Fruit fly (Drosophila melanogaster) whole organism, wandering third instar larva: ENCODE measurements around the gene Cyp312a1.

ENCODE experiments used
- Abd-B ChIP-seq: fragments of >200 bp; optimal IDR thresholded peaks from 2 replicates; lab custom pipeline; 2017; ENCODE audit warnings: missing biosample characterization, missing genetic modification characterization
- CG32264 ChIP-seq: fragments of 200-800 bp; sonication (Bioruptor generic); optimal IDR thresholded peaks from 2 replicates; lab custom pipeline; 2016; ENCODE audit warnings: missing biosample characterization, missing genetic modification characterization
- CrebA ChIP-seq: fragments of 200-800 bp; sonication (Bioruptor generic); optimal IDR thresholded peaks from 2 replicates; lab custom pipeline; 2016; ENCODE audit warnings: missing biosample characterization, mild to moderate bottlenecking, missing genetic modification characterization, borderline replicate concordance
- Dfd ChIP-seq: fragments of >200 bp; optimal IDR thresholded peaks from 2 replicates; lab custom pipeline; 2017; ENCODE audit warnings: missing biosample characterization, missing genetic modification characterization
- Dif ChIP-seq: fragments of 200-275, 200-300 bp; sonication (Bioruptor generic); optimal IDR thresholded peaks from 2 replicates; lab custom pipeline; 2018; ENCODE audit warnings: missing biosample characterization, missing genetic modification characterization; ENCODE audit not compliant: partially characterized antibody
- GATAd ChIP-seq: sonication (Bioruptor generic); optimal IDR thresholded peaks from 2 replicates; lab custom pipeline; 2016; ENCODE audit warnings: missing biosample characterization, missing genetic modification characterization
- HLH106 ChIP-seq: fragments of 200-800 bp; optimal IDR thresholded peaks from 3 replicates; lab custom pipeline; 2019; ENCODE audit warnings: missing biosample characterization, mild to moderate bottlenecking, missing genetic modification characterization, moderate library complexity
- Hnf4 ChIP-seq: fragments of 200-800 bp; sonication (Bioruptor generic); optimal IDR thresholded peaks from 2 replicates; lab custom pipeline; 2016; ENCODE audit warnings: missing biosample characterization, mild to moderate bottlenecking, missing genetic modification characterization
- Mio ChIP-seq: sonication (Bioruptor generic); optimal IDR thresholded peaks from 2 replicates; lab custom pipeline; 2016; ENCODE audit warnings: missing biosample characterization, missing genetic modification characterization
- Myc ChIP-seq: fragments of >200 bp; optimal IDR thresholded peaks from 2 replicates; lab custom pipeline; 2017
- OdsH ChIP-seq: fragments of 200-800 bp; sonication (Bioruptor generic); optimal IDR thresholded peaks from 2 replicates; lab custom pipeline; 2016; ENCODE audit warnings: missing biosample characterization, mild to moderate bottlenecking, missing genetic modification characterization
- Rel ChIP-seq, 2 experiments: fragments of 200-800 bp; sonication (Bioruptor generic) in 1 of 2; optimal IDR thresholded peaks; 2 replicates in 1 of 2; 3 replicates in 1 of 2; lab custom pipeline; 2016 to 2019; ENCODE audit warnings: mild to moderate bottlenecking in 2 of 2, missing biosample characterization in 2 of 2, missing genetic modification characterization in 2 of 2, moderate library complexity in 1 of 2
- Vsx2 ChIP-seq: fragments of 200-300, 225-300 bp; sonication (Bioruptor generic); optimal IDR thresholded peaks from 2 replicates; lab custom pipeline; 2018; ENCODE audit warnings: missing biosample characterization, missing genetic modification characterization; ENCODE audit not compliant: partially characterized antibody
- br ChIP-seq: fragments of 200-800 bp; sonication (Bioruptor generic); optimal IDR thresholded peaks from 2 replicates; lab custom pipeline; 2016; ENCODE audit warnings: missing biosample characterization, missing genetic modification characterization
- brk ChIP-seq: fragments of 200-800 bp; sonication (Bioruptor generic); optimal IDR thresholded peaks from 2 replicates; lab custom pipeline; 2016; ENCODE audit warnings: missing biosample characterization, mild to moderate bottlenecking, missing genetic modification characterization
- dl ChIP-seq, 2 experiments: fragments of 175-275, 200-275 bp in 1 of 2; fragments of 200-275 bp in 1 of 2; sonication (Bioruptor generic); optimal IDR thresholded peaks; lab custom pipeline; 2018; ENCODE audit warnings: mild to moderate bottlenecking in 2 of 2, missing biosample characterization in 2 of 2, missing genetic modification characterization in 2 of 2, moderate library complexity in 2 of 2; ENCODE audit not compliant: partially characterized antibody in 2 of 2, insufficient read depth in 1 of 2
- dmrt93B ChIP-seq: fragments of 200-800 bp; sonication (Bioruptor generic); optimal IDR thresholded peaks from 2 replicates; lab custom pipeline; 2018; ENCODE audit warnings: missing biosample characterization, mild to moderate bottlenecking, missing genetic modification characterization
- dsf ChIP-seq: sonication (Bioruptor generic); optimal IDR thresholded peaks from 2 replicates; lab custom pipeline; 2016; ENCODE audit warnings: missing biosample characterization, missing genetic modification characterization, borderline replicate concordance
- ey ChIP-seq: fragments of 200-800 bp; sonication (Bioruptor generic); optimal IDR thresholded peaks from 2 replicates; lab custom pipeline; 2016; ENCODE audit warnings: missing biosample characterization, missing genetic modification characterization
- foxo ChIP-seq, 2 experiments: fragments of 200-800 bp; sonication (Bioruptor generic); optimal IDR thresholded peaks; 2 replicates in 1 of 2; 3 replicates in 1 of 2; lab custom pipeline; 2016 to 2017; ENCODE audit warnings: missing biosample characterization in 2 of 2, missing genetic modification characterization in 2 of 2
- fru ChIP-seq: fragments of 200-800 bp; sonication (Bioruptor generic); optimal IDR thresholded peaks from 3 replicates; lab custom pipeline; 2016; ENCODE audit warnings: missing biosample characterization, mild to moderate bottlenecking, missing genetic modification characterization
- h ChIP-seq: fragments of 200-800 bp; sonication (Bioruptor generic); optimal IDR thresholded peaks from 3 replicates; lab custom pipeline; 2016; ENCODE audit warnings: missing biosample characterization, mild to moderate bottlenecking, missing genetic modification characterization
- jim ChIP-seq: fragments of 175-275, 200-325 bp; sonication (Bioruptor generic); optimal IDR thresholded peaks from 2 replicates; lab custom pipeline; 2016; ENCODE audit warnings: missing biosample characterization, mild to moderate bottlenecking, missing genetic modification characterization
- lola ChIP-seq: fragments of >200 bp; optimal IDR thresholded peaks from 2 replicates; lab custom pipeline; 2017; ENCODE audit warnings: missing biosample characterization, missing genetic modification characterization
- pan ChIP-seq: fragments of >200 bp; optimal IDR thresholded peaks from 2 replicates; lab custom pipeline; 2017
- psq ChIP-seq: fragments of 200-800 bp; sonication (Bioruptor generic); optimal IDR thresholded peaks from 3 replicates; lab custom pipeline; 2017; ENCODE audit warnings: missing biosample characterization, mild to moderate bottlenecking, missing genetic modification characterization, moderate library complexity
- sage ChIP-seq: fragments of 200-800 bp; sonication (Bioruptor generic); optimal IDR thresholded peaks from 2 replicates; lab custom pipeline; 2016; ENCODE audit warnings: missing biosample characterization, mild to moderate bottlenecking, missing genetic modification characterization
- sv ChIP-seq: fragments of 200-800 bp; sonication (Bioruptor generic); optimal IDR thresholded peaks from 3 replicates; lab custom pipeline; 2016; ENCODE audit warnings: missing biosample characterization, missing genetic modification characterization
- tai ChIP-seq: sonication (Bioruptor generic); optimal IDR thresholded peaks from 2 replicates; lab custom pipeline; 2016; ENCODE audit warnings: missing biosample characterization, missing genetic modification characterization
- usp ChIP-seq: fragments of >200 bp; optimal IDR thresholded peaks from 2 replicates; lab custom pipeline; 2017; ENCODE audit warnings: missing biosample characterization, missing genetic modification characterization
- woc ChIP-seq: sonication (Bioruptor generic); optimal IDR thresholded peaks from 2 replicates; lab custom pipeline; 2016; ENCODE audit warnings: missing biosample characterization, mild to moderate bottlenecking, missing genetic modification characterization

Cyp312a1 gene

dm6 chr3L:18132589-18132988 is at the start of gene Cyp312a1:
Gene Cyp312a1, minus strand, starts transcription at chr3L:18132689.
- TF ChIP-seq Abd-B (GFP tag; lab: Kevin White, UChicago) (no peak), CrebA (GFP tag; lab: Kevin White, UChicago) (no peak), psq (GFP tag; lab: Kevin White, UChicago) (no peak), woc (GFP tag; lab: Kevin White, UChicago) (no peak), Dif (GFP tag; lab: Kevin White, UChicago) (no peak), HLH106 (no peak), dl (GFP tag; optimal IDR thresholded peaks at IDR 0.05; lab: Kevin White, UChicago; ENCODE audit: insufficient read depth in 1 of 2, partially characterized antibody in 2 of 2) (no peak), pan (lab: Kevin White, UChicago) (no peak), lola (GFP tag; lab: Kevin White, UChicago) (no peak), ey (no peak), br (no peak), fru (GFP tag; lab: Kevin White, UChicago) (no peak), Vsx2 (GFP tag; lab: Kevin White, UChicago) (no peak), Rel (GFP tag; optimal IDR thresholded peaks at IDR 0.05; lab: Kevin White, UChicago) (no peak), Rel (tag; optimal IDR thresholded peaks at IDR 0.05; lab: Kevin White, UChicago) (no peak), jim (GFP tag; lab: Kevin White, UChicago) (no peak)

dm6 chr3L:18181900-18182299 is 49.4 kb upstream of the Cyp312a1 start:
- TF ChIP-seq Myc (lab: Kevin White, UChicago) (peak; percentile 7), OdsH (GFP tag; lab: Kevin White, UChicago) (no peak), psq (GFP tag; lab: Kevin White, UChicago) (peak; percentile 20), foxo (GFP tag; optimal IDR thresholded peaks at IDR 0.05; lab: Kevin White, UChicago) (no peak), woc (GFP tag; lab: Kevin White, UChicago) (no peak), sage (no peak), dl (GFP tag; optimal IDR thresholded peaks at IDR 0.05; lab: Kevin White, UChicago; ENCODE audit: insufficient read depth in 1 of 2, partially characterized antibody in 2 of 2) (no peak)
- TF ChIP-seq, all 38 proteins: peak for 2

- TF ChIP-seq Myc (lab: Kevin White, UChicago) (no peak), br (no peak), Hnf4 (GFP tag; lab: Kevin White, UChicago) (no peak), usp (GFP tag; lab: Kevin White, UChicago) (no peak), jim (GFP tag; lab: Kevin White, UChicago) (no peak), Abd-B (GFP tag; lab: Kevin White, UChicago) (no peak), OdsH (GFP tag; lab: Kevin White, UChicago) (no peak), h (GFP tag; lab: Kevin White, UChicago) (no peak), brk (GFP tag; lab: Kevin White, UChicago) (no peak), CG32264 (GFP tag; lab: Kevin White, UChicago) (no peak), dmrt93B (no peak), sage (no peak), fru (GFP tag; lab: Kevin White, UChicago) (no peak), HLH106 (no peak), tai (GFP tag; lab: Kevin White, UChicago) (no peak), GATAd (GFP tag; lab: Kevin White, UChicago) (no peak)
Measured at dm6 chr3L:18179564-18180201, 47.2 kb upstream of the Cyp312a1 start.

- no peak for TF ChIP-seq Dfd (GFP tag; lab: Kevin White, UChicago)
- no peak for TF ChIP-seq Mio (GFP tag; lab: Kevin White, UChicago)
- no peak for TF ChIP-seq h (GFP tag; lab: Kevin White, UChicago)
- no peak for TF ChIP-seq lola (GFP tag; lab: Kevin White, UChicago)
- TF ChIP-seq tai (GFP tag; lab: Kevin White, UChicago): no peak
- TF ChIP-seq dsf (GFP tag; lab: Kevin White, UChicago): no peak
- TF ChIP-seq brk (GFP tag; lab: Kevin White, UChicago): no peak
- TF ChIP-seq pan (lab: Kevin White, UChicago): no peak
- no peak for TF ChIP-seq Abd-B (GFP tag; lab: Kevin White, UChicago)
- TF ChIP-seq sv (GFP tag; lab: Kevin White, UChicago): no peak
- TF ChIP-seq fru (GFP tag; lab: Kevin White, UChicago): no peak
- TF ChIP-seq Hnf4 (GFP tag; lab: Kevin White, UChicago): no peak
- TF ChIP-seq, all 38 proteins: peak for 0
Measured at dm6 chr3L:18174833-18175232, 42.3 kb upstream of the Cyp312a1 start.
